Fruit fly (Drosophila melanogaster) whole organism, embryonic: ENCODE data around the gene Fas2.
A peak's percentile ranks its signal among the peaks of the same experiment; 100 is the strongest.

Source experiments
- Adf1 ChIP-seq: fragments of 200-800 bp; sonication (Bioruptor generic); IDR thresholded peaks from 2 replicates; pipeline ENCODE4 v1.3.6; 2022; ENCODE audit warnings: missing biosample characterization, missing genetic modification characterization
- B-H2 ChIP-seq: fragments of 200-800 bp; sonication (Bioruptor generic); optimal IDR thresholded peaks from 2 replicates; lab custom pipeline; 2018; ENCODE audit warnings: missing biosample characterization, mild to moderate bottlenecking, missing genetic modification characterization
- CG11247 ChIP-seq: fragments of 200-800 bp; sonication (Bioruptor generic); IDR thresholded peaks from 2 replicates; pipeline ENCODE4 v1.3.6; 2022; ENCODE audit warnings: missing biosample characterization, missing genetic modification characterization
- CG11398 ChIP-seq: fragments of 200-800 bp; sonication (Bioruptor generic); optimal IDR thresholded peaks from 2 replicates; lab custom pipeline; 2016; ENCODE audit warnings: missing biosample characterization, missing genetic modification characterization
- CG12942 ChIP-seq: fragments of 200-800 bp; sonication (Bioruptor generic); optimal IDR thresholded peaks from 3 replicates; lab custom pipeline; 2016; ENCODE audit warnings: missing biosample characterization, missing genetic modification characterization
- CG13123 ChIP-seq: fragments of 200-800 bp; sonication (Bioruptor generic); optimal IDR thresholded peaks from 2 replicates; lab custom pipeline; 2016; ENCODE audit warnings: missing biosample characterization, missing genetic modification characterization
- CG14014 ChIP-seq: fragments of 200-800 bp; sonication (Bioruptor generic); IDR thresholded peaks from 2 replicates; pipeline ENCODE4 v1.3.6; 2022; ENCODE audit warnings: missing biosample characterization, missing genetic modification characterization
- CG14050 ChIP-seq: fragments of 200-800 bp; sonication (Bioruptor generic); IDR thresholded peaks from 3 replicates; pipeline ENCODE4 v1.3.6; 2022; ENCODE audit warnings: missing biosample characterization, missing genetic modification characterization
- CG17385 ChIP-seq: fragments of 200-800 bp; sonication (Bioruptor generic); optimal IDR thresholded peaks from 3 replicates; lab custom pipeline; 2018; ENCODE audit warnings: missing biosample characterization, mild to moderate bottlenecking, missing genetic modification characterization
- CG17829 ChIP-seq: fragments of 200-800 bp; optimal IDR thresholded peaks from 2 replicates; lab custom pipeline; 2019; ENCODE audit warnings: missing biosample characterization, mild to moderate bottlenecking, missing genetic modification characterization, moderate library complexity
- CG18599 ChIP-seq: fragments of 200-800 bp; sonication (Bioruptor generic); optimal IDR thresholded peaks from 3 replicates; lab custom pipeline; 2017; ENCODE audit warnings: missing biosample characterization, missing genetic modification characterization, mild to moderate bottlenecking, moderate library complexity, missing genetic modification reagents
- CG2116 ChIP-seq: fragments of 200-800 bp; sonication (Bioruptor generic); optimal IDR thresholded peaks from 3 replicates; lab custom pipeline; 2018; ENCODE audit warnings: missing biosample characterization, mild to moderate bottlenecking, missing genetic modification characterization
- CG32767 ChIP-seq: fragments of 200-800 bp; sonication (Bioruptor generic); IDR thresholded peaks from 2 replicates; pipeline ENCODE4 v1.3.6; 2022; ENCODE audit warnings: missing biosample characterization, missing genetic modification characterization
- CG4282 ChIP-seq: fragments of 200-800 bp; sonication (Bioruptor generic); optimal IDR thresholded peaks from 2 replicates; lab custom pipeline; 2016; ENCODE audit warnings: missing biosample characterization, missing genetic modification characterization
- CG4328 ChIP-seq: fragments of 200-800 bp; sonication (Bioruptor generic); optimal IDR thresholded peaks from 3 replicates; lab custom pipeline; 2017; ENCODE audit warnings: missing biosample characterization, missing genetic modification reagents, missing genetic modification characterization
- CG4854 ChIP-seq: fragments of 200-800 bp; sonication (Bioruptor generic); optimal IDR thresholded peaks from 2 replicates; lab custom pipeline; 2016; ENCODE audit warnings: missing biosample characterization, missing genetic modification characterization, inconsistent platforms
- CG6813 ChIP-seq: fragments of 200-800 bp; sonication (Bioruptor generic); optimal IDR thresholded peaks from 2 replicates; lab custom pipeline; 2017; ENCODE audit warnings: missing biosample characterization, missing genetic modification characterization, mild to moderate bottlenecking, moderate library complexity, missing genetic modification reagents
- CG7963 ChIP-seq: fragments of 200-800 bp; sonication (Bioruptor generic); IDR thresholded peaks from 3 replicates; pipeline ENCODE4 v1.3.6; 2022; ENCODE audit warnings: missing biosample characterization, missing genetic modification characterization; ENCODE audit not compliant: partially characterized antibody
- CG7987 ChIP-seq: fragments of 200-800 bp; sonication (Bioruptor generic); optimal IDR thresholded peaks from 2 replicates; lab custom pipeline; 2018; ENCODE audit warnings: missing biosample characterization, mild to moderate bottlenecking, missing genetic modification characterization, moderate library complexity
- CG8478 ChIP-seq: fragments of >200 bp; optimal IDR thresholded peaks from 2 replicates; lab custom pipeline; 2018
- Doc3 ChIP-seq: fragments of 200-800 bp; sonication (Bioruptor generic); IDR thresholded peaks from 3 replicates; pipeline ENCODE4 v1.3.6; 2022; ENCODE audit warnings: missing biosample characterization, missing genetic modification characterization; ENCODE audit not compliant: partially characterized antibody
- HLH3B ChIP-seq: fragments of 200-800 bp; sonication (Bioruptor generic); IDR thresholded peaks from 2 replicates; pipeline ENCODE4 v1.3.6; 2022; ENCODE audit warnings: missing biosample characterization, missing genetic modification characterization
- Kr ChIP-seq: fragments of 200-800 bp; sonication (Bioruptor generic); optimal IDR thresholded peaks from 2 replicates; lab custom pipeline; 2017; ENCODE audit warnings: missing biosample characterization, mild to moderate bottlenecking, missing genetic modification characterization
- MTF-1 ChIP-seq: fragments of 200-800 bp; sonication (Bioruptor generic); optimal IDR thresholded peaks from 2 replicates; lab custom pipeline; 2018; ENCODE audit warnings: missing biosample characterization, mild to moderate bottlenecking, missing genetic modification characterization, borderline replicate concordance
- Meics ChIP-seq: fragments of 200-800 bp; sonication (Bioruptor generic); optimal IDR thresholded peaks from 2 replicates; lab custom pipeline; 2017; ENCODE audit warnings: missing biosample characterization, mild to moderate bottlenecking, missing genetic modification characterization
- NC2α ChIP-seq: fragments of 200-800 bp; sonication (Bioruptor generic); optimal IDR thresholded peaks from 2 replicates; lab custom pipeline; 2016; ENCODE audit warnings: missing biosample characterization, missing genetic modification characterization
- NC2β ChIP-seq: fragments of 200-800 bp; sonication (Bioruptor generic); optimal IDR thresholded peaks from 2 replicates; lab custom pipeline; 2016; ENCODE audit warnings: missing biosample characterization, missing genetic modification characterization
- NK7.1 ChIP-seq: fragments of 200-800 bp; sonication (Bioruptor generic); optimal IDR thresholded peaks from 3 replicates; lab custom pipeline; 2016; ENCODE audit warnings: missing biosample characterization, missing genetic modification characterization
- Nf-YA ChIP-seq: fragments of 200-800 bp; sonication (Bioruptor generic); IDR thresholded peaks from 2 replicates; pipeline ENCODE4 v1.3.6; 2022; ENCODE audit warnings: missing biosample characterization, missing genetic modification characterization
- Rx ChIP-seq: fragments of 200-800 bp; sonication (Bioruptor generic); IDR thresholded peaks from 2 replicates; pipeline ENCODE4 v1.3.6; 2022; ENCODE audit warnings: missing biosample characterization, missing genetic modification characterization
- Sin3A ChIP-seq: fragments of >200 bp; optimal IDR thresholded peaks from 2 replicates; lab custom pipeline; 2018
- eve ChIP-seq, 2 experiments: fragments of >200 bp; optimal IDR thresholded peaks; 2 replicates each; lab custom pipeline; 2017; ENCODE audit warnings: missing biosample characterization in 2 of 2, missing genetic modification characterization in 2 of 2
- gcm ChIP-seq: fragments of 200-800 bp; sonication (Bioruptor generic); optimal IDR thresholded peaks from 2 replicates; lab custom pipeline; 2019; ENCODE audit warnings: missing biosample characterization, mild to moderate bottlenecking, missing genetic modification characterization, moderate library complexity
- grn ChIP-seq: fragments of 200-800 bp; sonication (Bioruptor generic); optimal IDR thresholded peaks from 3 replicates; lab custom pipeline; 2017; ENCODE audit warnings: missing biosample characterization, missing genetic modification characterization
- gt ChIP-seq: fragments of 200-800 bp; sonication (Bioruptor generic); IDR thresholded peaks from 2 replicates; pipeline ENCODE4 v1.3.6; 2022; ENCODE audit warnings: missing biosample characterization, missing genetic modification characterization
- luna ChIP-seq: fragments of 200-800 bp; sonication (Bioruptor generic); optimal IDR thresholded peaks from 2 replicates; lab custom pipeline; 2016; ENCODE audit warnings: missing biosample characterization, missing genetic modification characterization
- mirr ChIP-seq: fragments of 200-800 bp; sonication (Bioruptor generic); optimal IDR thresholded peaks from 3 replicates; lab custom pipeline; 2018; ENCODE audit warnings: missing biosample characterization, mild to moderate bottlenecking, missing genetic modification characterization
- nerfin-1 ChIP-seq: fragments of 200-800 bp; sonication (Bioruptor generic); optimal IDR thresholded peaks from 3 replicates; lab custom pipeline; 2019; ENCODE audit warnings: missing biosample characterization, mild to moderate bottlenecking, missing genetic modification characterization, moderate library complexity
- nom ChIP-seq: fragments of 200-800 bp; sonication (Bioruptor generic); optimal IDR thresholded peaks from 2 replicates; lab custom pipeline; 2017; ENCODE audit warnings: missing biosample characterization, missing genetic modification characterization, mild to moderate bottlenecking, moderate library complexity, missing genetic modification reagents
- prd ChIP-seq, 3 experiments: fragments of >200 bp in 2 of 3; fragments of 200-800 bp in 1 of 3; sonication (Bioruptor generic) in 1 of 3; optimal IDR thresholded peaks in 2 of 3; IDR thresholded peaks in 1 of 3; 2 replicates in 2 of 3; 3 replicates in 1 of 3; pipeline versions ENCODE4 v1.3.6 to Lab custom; 2017 to 2022; ENCODE audit warnings: missing biosample characterization in 1 of 3, missing genetic modification characterization in 1 of 3
- row ChIP-seq: fragments of 200-800 bp; sonication (Bioruptor generic); IDR thresholded peaks from 3 replicates; pipeline ENCODE4 v1.3.6; 2022; ENCODE audit warnings: missing biosample characterization, missing genetic modification characterization
- run ChIP-seq: fragments of 200-800 bp; sonication (Bioruptor generic); optimal IDR thresholded peaks from 3 replicates; lab custom pipeline; 2018; ENCODE audit warnings: missing biosample characterization, mild to moderate bottlenecking, missing genetic modification characterization
- so ChIP-seq: fragments of 200-800 bp; sonication (Bioruptor generic); IDR thresholded peaks from 3 replicates; pipeline ENCODE4 v1.3.6; 2022; ENCODE audit warnings: missing biosample characterization, missing genetic modification characterization
- sug ChIP-seq: fragments of 200-800 bp; optimal IDR thresholded peaks from 2 replicates; lab custom pipeline; 2019; ENCODE audit warnings: missing biosample characterization, mild to moderate bottlenecking, missing genetic modification characterization, moderate library complexity
- tup ChIP-seq: fragments of 200-800 bp; sonication (Bioruptor generic); optimal IDR thresholded peaks from 2 replicates; lab custom pipeline; 2016; ENCODE audit warnings: missing biosample characterization, mild to moderate bottlenecking, missing genetic modification characterization, moderate library complexity
- vfl ChIP-seq: fragments of 200-800 bp; sonication (Bioruptor generic); optimal IDR thresholded peaks from 2 replicates; lab custom pipeline; 2016; ENCODE audit warnings: missing biosample characterization, missing genetic modification characterization
- wdn ChIP-seq: fragments of 200-800 bp; sonication (Bioruptor generic); IDR thresholded peaks from 2 replicates; pipeline ENCODE4 v1.3.6; 2022; ENCODE audit warnings: missing biosample characterization, missing genetic modification characterization
- zf30C ChIP-seq: fragments of 200-800 bp; sonication (Bioruptor generic); optimal IDR thresholded peaks from 3 replicates; lab custom pipeline; 2018; ENCODE audit warnings: missing biosample characterization, mild to moderate bottlenecking, missing genetic modification characterization

Fas2 gene

DNA sequence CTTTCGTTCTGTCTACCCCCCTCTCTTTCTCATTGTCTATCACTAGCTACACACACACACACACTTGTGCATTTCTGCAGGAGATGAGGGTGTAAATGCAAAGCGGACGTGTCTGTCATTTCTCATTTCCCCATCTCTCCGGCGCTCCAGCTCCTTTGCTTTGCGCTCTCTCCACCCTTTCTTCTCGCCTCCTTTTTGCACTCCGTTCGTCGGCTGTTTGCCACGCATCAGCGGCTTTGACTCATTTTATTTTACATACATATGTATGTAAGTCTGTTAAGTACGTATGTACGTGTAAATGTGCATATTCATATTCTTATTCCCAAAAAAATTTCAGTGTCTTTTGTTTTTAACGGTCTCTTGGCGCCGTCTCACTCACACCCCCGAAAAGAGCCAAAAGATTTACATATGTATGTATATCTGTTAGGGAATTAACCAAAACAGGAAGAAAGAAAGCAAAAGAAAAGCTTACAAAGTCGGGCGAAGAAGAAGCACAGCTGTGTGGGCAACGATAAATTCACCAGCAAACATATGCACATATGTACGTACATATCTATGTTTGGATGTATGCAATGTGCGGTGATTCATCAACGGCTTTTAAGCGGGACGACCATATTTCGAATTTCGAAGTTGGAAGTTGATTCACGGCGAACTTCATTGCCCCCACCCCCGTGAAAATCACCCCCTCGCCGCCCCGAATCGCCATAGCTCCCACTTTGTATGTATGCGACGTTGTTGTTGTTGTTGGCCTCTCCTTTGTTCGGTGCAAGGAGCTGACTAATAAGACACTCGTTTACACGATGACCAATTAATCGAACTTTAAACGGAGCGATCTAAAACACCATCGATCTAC is 98.4 kb downstream of the Fas2 start (continued):
- no peak for TF ChIP-seq CG2116 (GFP tag; lab: Kevin White, UChicago)
- peak; percentile 44 for TF ChIP-seq CG17385
- no peak for TF ChIP-seq B-H2 (GFP tag; lab: Kevin White, UChicago)
- TF ChIP-seq CG4328 (GFP tag; lab: Kevin White, UChicago), result no peak

DNA sequence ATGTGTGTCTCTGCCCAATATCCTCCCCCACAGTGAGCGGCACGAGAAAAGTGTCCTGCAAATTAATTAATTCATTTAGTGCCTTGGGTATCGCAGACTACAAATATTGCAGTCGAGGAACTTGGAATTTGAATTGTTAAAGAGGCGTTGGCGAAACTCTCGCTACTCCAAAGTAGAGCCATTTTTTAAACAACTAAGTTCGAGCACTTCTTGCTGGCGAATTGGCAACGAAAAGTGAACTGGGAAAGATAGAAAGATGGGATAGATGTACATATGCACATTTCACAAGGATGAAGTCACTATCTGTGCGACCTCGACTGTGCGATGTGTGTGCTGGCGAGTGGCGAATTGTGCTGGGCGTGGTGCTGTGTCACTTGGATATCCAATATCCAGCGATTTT is 99.1 kb downstream of the Fas2 start:
- TF ChIP-seq Meics (GFP tag; lab: Kevin White, UChicago), result no peak
- no peak for TF ChIP-seq gcm (GFP tag; lab: Kevin White, UChicago)
- no peak for TF ChIP-seq CG11398 (GFP tag; lab: Kevin White, UChicago)
- no peak for TF ChIP-seq Rx (GFP tag; lab: Robert Waterston, UW)
- no peak for TF ChIP-seq NC2α
- TF ChIP-seq CG18599 (GFP tag; lab: Kevin White, UChicago), result peak; percentile 48
- TF ChIP-seq Kr (GFP tag; lab: Kevin White, UChicago), result no peak
- TF ChIP-seq CG32767 (GFP tag; lab: Robert Waterston, UW), result no peak
- TF ChIP-seq eve (GFP tag; optimal IDR thresholded peaks at IDR 0.05; lab: Kevin White, UChicago), result no peak
- peak; percentile 41; the same call in 2 of the 3 replicates for TF ChIP-seq row (GFP tag; lab: Robert Waterston, UW)
- no peak for TF ChIP-seq run
- TF ChIP-seq CG7987 (GFP tag; lab: Kevin White, UChicago), result no peak
- no peak for TF ChIP-seq Nf-YA (GFP tag; lab: Robert Waterston, UW)
- no peak for TF ChIP-seq CG4854 (GFP tag; lab: Kevin White, UChicago)
- TF ChIP-seq nom (GFP tag; lab: Kevin White, UChicago), result peak; percentile 37
- no peak for TF ChIP-seq CG12942
- no peak for TF ChIP-seq CG4282 (GFP tag; lab: Kevin White, UChicago)
- TF ChIP-seq CG11247, result no peak
- no peak for TF ChIP-seq CG8478 (lab: Kevin White, UChicago)
- no peak for TF ChIP-seq so (GFP tag; lab: Robert Waterston, UW)
- no peak for TF ChIP-seq CG14014
- no peak for TF ChIP-seq sug (tag; lab: Kevin White, UChicago)
- no peak for TF ChIP-seq Sin3A (lab: Kevin White, UChicago)
- no peak for TF ChIP-seq gt
- TF ChIP-seq CG6813, result peak; percentile 55
- TF ChIP-seq prd (optimal IDR thresholded peaks at IDR 0.05; lab: Kevin White, UChicago), result no peak
- TF ChIP-seq prd (GFP tag; IDR thresholded peaks at IDR 0.05; lab: Robert Waterston, UW), result peak; percentile 33; the same call in 1 of the 3 replicates
- TF ChIP-seq CG17385, result no peak
- TF ChIP-seq mirr, result no peak
- TF ChIP-seq tup (GFP tag; lab: Kevin White, UChicago), result no peak
- no peak for TF ChIP-seq CG13123 (GFP tag; lab: Kevin White, UChicago)
- no peak for TF ChIP-seq CG14050
- TF ChIP-seq Doc3 (GFP tag; lab: Robert Waterston, UW), result no peak
- TF ChIP-seq HLH3B, result no peak
- TF ChIP-seq CG7963 (GFP tag; lab: Robert Waterston, UW), result no peak
- no peak for TF ChIP-seq Adf1 (GFP tag; lab: Robert Waterston, UW)
- no peak for TF ChIP-seq vfl (GFP tag; lab: Kevin White, UChicago)
- TF ChIP-seq zf30C (GFP tag; lab: Kevin White, UChicago), result no peak
- no peak for TF ChIP-seq NC2β (GFP tag; lab: Kevin White, UChicago)
- no peak for TF ChIP-seq wdn
- TF ChIP-seq nerfin-1 (tag; lab: Kevin White, UChicago), result peak; percentile 13
- TF ChIP-seq CG17829, result peak; percentile 48
- no peak for TF ChIP-seq luna (GFP tag; lab: Kevin White, UChicago)
- no peak for TF ChIP-seq grn (GFP tag; lab: Kevin White, UChicago)
- no peak for TF ChIP-seq NK7.1 (GFP tag; lab: Kevin White, UChicago)
- TF ChIP-seq MTF-1 (GFP tag; lab: Kevin White, UChicago), result no peak
